Fruit fly (Drosophila melanogaster): ENCODE measurements around the gene pzg.

Gene pzg

DNA sequence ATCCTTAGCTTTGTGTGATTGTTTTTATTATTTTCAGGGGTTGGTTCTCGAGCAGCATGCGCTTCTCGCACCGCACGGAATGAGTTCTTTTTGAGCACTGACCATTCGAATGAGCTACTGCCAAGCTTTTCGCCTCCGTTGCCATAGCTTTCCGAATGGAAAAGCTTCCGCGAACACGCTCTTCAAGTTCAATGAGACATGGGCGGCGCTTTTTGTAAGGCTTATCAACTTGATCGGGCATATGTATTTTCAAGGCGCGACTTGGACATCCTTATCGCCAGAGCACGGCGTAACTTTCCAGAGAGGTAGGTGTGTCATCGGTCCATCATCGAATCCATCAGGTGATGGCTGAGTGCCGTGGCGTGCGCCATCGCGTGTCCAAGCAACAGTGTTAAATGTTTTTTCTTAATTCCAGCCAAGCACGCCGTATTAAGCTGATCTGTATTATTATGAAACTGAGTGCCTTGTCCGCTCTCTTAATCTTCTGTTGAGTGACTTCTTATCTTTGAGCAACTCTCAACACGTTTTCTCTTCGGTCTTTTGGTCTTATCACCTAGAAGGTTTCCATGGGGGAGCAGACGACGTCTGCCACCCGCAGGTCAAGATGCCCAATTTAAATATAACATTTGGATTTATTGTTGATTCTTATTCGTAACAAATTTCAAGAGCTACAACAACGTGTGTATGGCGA is 5.9 kb upstream of the pzg start, which contains the start of gene AcCoAS (continued):
- peak; percentile 47 for TF ChIP-seq Nf-YC (tag; optimal IDR thresholded peaks at IDR 0.05)
- TF ChIP-seq Awh (GFP tag; IDR thresholded peaks at IDR 0.05) = no peak
- TF ChIP-seq odd (GFP tag; optimal IDR thresholded peaks at IDR 0.05) = no peak
- peak; percentile 81 for TF ChIP-seq Fer1 (GFP tag; optimal IDR thresholded peaks at IDR 0.05)
- peak; percentile 58 for TF ChIP-seq vfl (GFP tag; optimal IDR thresholded peaks at IDR 0.05)
- TF ChIP-seq CG5953 (GFP tag; IDR thresholded peaks at IDR 0.05) = no peak
- no peak for TF ChIP-seq D19A (tag; optimal IDR thresholded peaks at IDR 0.05)
- TF ChIP-seq B-H2 (GFP tag; optimal IDR thresholded peaks at IDR 0.05) = peak; percentile 64
- peak; percentile 27 for TF ChIP-seq CG7839 (tag; optimal IDR thresholded peaks at IDR 0.05)
- no peak for TF ChIP-seq CG14860 (GFP tag; IDR thresholded peaks at IDR 0.05; ENCODE audit: partially characterized antibody)
- TF ChIP-seq CG7786 (GFP tag; optimal IDR thresholded peaks at IDR 0.05) = peak; percentile 58
- TF ChIP-seq mam (GFP tag; optimal IDR thresholded peaks at IDR 0.05) = peak; percentile 19
- no peak for TF ChIP-seq pfk (GFP tag; optimal IDR thresholded peaks at IDR 0.05)
- no peak for TF ChIP-seq HmgD (GFP tag; optimal IDR thresholded peaks at IDR 0.05)
- no peak for TF ChIP-seq CG1529 (GFP tag; optimal IDR thresholded peaks at IDR 0.05)
- TF ChIP-seq Sry-δ (GFP tag; optimal IDR thresholded peaks at IDR 0.05) = no peak
- no peak for TF ChIP-seq CG9817 (tag; optimal IDR thresholded peaks at IDR 0.05)
- peak; percentile 45 for TF ChIP-seq CG13624 (GFP tag; optimal IDR thresholded peaks at IDR 0.05)
- no peak for TF ChIP-seq CG8281 (tag; optimal IDR thresholded peaks at IDR 0.05)
- no peak for TF ChIP-seq CG12236 (GFP tag; optimal IDR thresholded peaks at IDR 0.05)
- peak; percentile 3 for TF ChIP-seq Myb (GFP tag; optimal IDR thresholded peaks at IDR 0.05)
- TF ChIP-seq hth (optimal IDR thresholded peaks at IDR 0.05) = no peak
- TF ChIP-seq esg (GFP tag; conservative IDR thresholded peaks at IDR 0.05) = no peak
- no peak for TF ChIP-seq CG31441 (GFP tag; IDR thresholded peaks at IDR 0.05)
- TF ChIP-seq CG6854 (GFP tag; optimal IDR thresholded peaks at IDR 0.05) = peak; percentile 4
- TF ChIP-seq MTF-1 (GFP tag; optimal IDR thresholded peaks at IDR 0.05; ENCODE audit: borderline replicate concordance) = peak; percentile 14
- no peak for TF ChIP-seq slp2 (GFP tag; optimal IDR thresholded peaks at IDR 0.05)
- TF ChIP-seq Chrac-16 (GFP tag; optimal IDR thresholded peaks at IDR 0.05) = no peak
- TF ChIP-seq MESR4 (GFP tag; optimal IDR thresholded peaks at IDR 0.05) = no peak
- 0 out of 2 replicates have a peak, but pooled peaks have one; percentile 8 for TF ChIP-seq ranshi (GFP tag; IDR thresholded peaks at IDR 0.05)
- TF ChIP-seq sug (tag; optimal IDR thresholded peaks at IDR 0.05) = peak; percentile 98
- TF ChIP-seq psq (GFP tag; optimal IDR thresholded peaks at IDR 0.05) = no peak
- no peak for TF ChIP-seq Eip74EF (GFP tag; optimal IDR thresholded peaks at IDR 0.05)
- TF ChIP-seq CG11696 (GFP tag; IDR thresholded peaks at IDR 0.05) = no peak
- TF ChIP-seq Dad (GFP tag; optimal IDR thresholded peaks at IDR 0.05) = no peak
- TF ChIP-seq abd-A (tag; optimal IDR thresholded peaks at IDR 0.05) = peak; percentile 60
- TF ChIP-seq CG11398 (GFP tag; optimal IDR thresholded peaks at IDR 0.05) = no peak
- no peak for TF ChIP-seq ara (GFP tag; IDR thresholded peaks at IDR 0.05)
- no peak for TF ChIP-seq eve (GFP tag; optimal IDR thresholded peaks at IDR 0.05)
- peak; percentile 88 for TF ChIP-seq CG10543 (GFP tag; optimal IDR thresholded peaks at IDR 0.05)
- no peak for TF ChIP-seq Dll (GFP tag; IDR thresholded peaks at IDR 0.05; ENCODE audit: partially characterized antibody)
- peak; percentile 16 for TF ChIP-seq PHDP (tag; optimal IDR thresholded peaks at IDR 0.05)
- TF ChIP-seq CG12391 (tag; optimal IDR thresholded peaks at IDR 0.05) = no peak
- TF ChIP-seq zen2 (GFP tag; IDR thresholded peaks at IDR 0.05; ENCODE audit: partially characterized antibody) = no peak
- no peak for TF ChIP-seq sima (GFP tag; optimal IDR thresholded peaks at IDR 0.05)
- peak; percentile 8 for TF ChIP-seq tx (GFP tag; optimal IDR thresholded peaks at IDR 0.05)
- no peak for TF ChIP-seq CG17912 (GFP tag; optimal IDR thresholded peaks at IDR 0.05)
- peak; percentile 27 for TF ChIP-seq Hey (tag; optimal IDR thresholded peaks at IDR 0.05)
- no peak for TF ChIP-seq crp (GFP tag; optimal IDR thresholded peaks at IDR 0.05)
- TF ChIP-seq CG4854 (GFP tag; optimal IDR thresholded peaks at IDR 0.05) = no peak

All from whole organism, embryonic.